Worm (Caenorhabditis elegans) whole organism, late embryonic: ENCODE results near the gene smg-8.

Experiments
- C08G9.2 ChIP-seq: sonication (generic microtip); optimal IDR thresholded peaks from 2 replicates; lab custom pipeline; 2016; ENCODE audit warnings: mild to moderate bottlenecking, missing genetic modification characterization, moderate library complexity, missing compliant biosample characterization
- C38D4.7 ChIP-seq: fragments of 200-800 bp; sonication (Bioruptor generic); optimal IDR thresholded peaks from 2 replicates; lab custom pipeline; 2018; ENCODE audit warnings: mild to moderate bottlenecking, missing genetic modification characterization, moderate library complexity, missing compliant biosample characterization
- F13H6.1 ChIP-seq: sonication (generic microtip); optimal IDR thresholded peaks from 2 replicates; lab custom pipeline; 2016; ENCODE audit warnings: missing genetic modification characterization, missing compliant biosample characterization
- K02D7.2 ChIP-seq: sonication (generic microtip); optimal IDR thresholded peaks from 2 replicates; lab custom pipeline; 2017; ENCODE audit warnings: mild to moderate bottlenecking, missing genetic modification characterization, missing compliant biosample characterization
- T23F11.4 ChIP-seq: fragments of 200-800 bp; sonication (Bioruptor generic); optimal IDR thresholded peaks from 2 replicates; lab custom pipeline; 2018; ENCODE audit warnings: mild to moderate bottlenecking, missing genetic modification characterization, missing compliant biosample characterization
- ahr-1 ChIP-seq: sonication (generic microtip); optimal IDR thresholded peaks from 2 replicates; lab custom pipeline; 2016; ENCODE audit warnings: missing genetic modification characterization, missing compliant biosample characterization
- ceh-2 ChIP-seq: sonication (generic microtip); optimal IDR thresholded peaks from 2 replicates; lab custom pipeline; 2016; ENCODE audit warnings: missing genotype, missing genetic modification characterization, missing compliant biosample characterization
- ceh-22 ChIP-seq: sonication (generic microtip); optimal IDR thresholded peaks from 2 replicates; lab custom pipeline; 2017; ENCODE audit warnings: missing biosample characterization, missing genetic modification characterization
- ceh-31 ChIP-seq: sonication (generic microtip); optimal IDR thresholded peaks from 2 replicates; lab custom pipeline; 2016; ENCODE audit warnings: missing genetic modification characterization, missing compliant biosample characterization
- ceh-34 ChIP-seq: sonication (generic microtip); optimal IDR thresholded peaks from 2 replicates; lab custom pipeline; 2016; ENCODE audit warnings: mild to moderate bottlenecking, missing genetic modification characterization, missing compliant biosample characterization
- ceh-45 ChIP-seq: fragments of 200-800 bp; sonication (Bioruptor generic); IDR thresholded peaks from 2 replicates; pipeline ENCODE4 v1.3.6; 2022; ENCODE audit warnings: missing genetic modification reagents, missing genetic modification characterization, missing compliant biosample characterization
- ceh-9 ChIP-seq: sonication (generic microtip); optimal IDR thresholded peaks from 2 replicates; lab custom pipeline; 2016; ENCODE audit warnings: mild to moderate bottlenecking, missing genetic modification characterization, inconsistent platforms, missing compliant biosample characterization
- che-1 ChIP-seq: sonication (generic microtip); optimal IDR thresholded peaks from 2 replicates; lab custom pipeline; 2016; ENCODE audit warnings: mild to moderate bottlenecking, missing genetic modification characterization, missing compliant biosample characterization
- dmd-4 ChIP-seq: sonication (generic microtip); optimal IDR thresholded peaks from 2 replicates; lab custom pipeline; 2016; ENCODE audit warnings: borderline replicate concordance, missing genetic modification characterization, missing compliant biosample characterization
- dve-1 ChIP-seq: sonication (generic microtip); optimal IDR thresholded peaks from 2 replicates; lab custom pipeline; 2017; ENCODE audit warnings: antibody characterized with exemption, mild to moderate bottlenecking, missing genetic modification characterization, missing compliant biosample characterization
- elt-4 ChIP-seq: sonication (generic microtip); optimal IDR thresholded peaks from 2 replicates; lab custom pipeline; 2016; ENCODE audit warnings: missing genetic modification characterization, missing compliant biosample characterization
- ets-4 ChIP-seq: sonication (generic microtip); optimal IDR thresholded peaks from 2 replicates; lab custom pipeline; 2016; ENCODE audit warnings: missing genetic modification characterization, missing compliant biosample characterization
- eyg-1 ChIP-seq: sonication (generic microtip); optimal IDR thresholded peaks from 2 replicates; lab custom pipeline; 2016; ENCODE audit warnings: missing genotype, missing genetic modification characterization, missing compliant biosample characterization
- fax-1 ChIP-seq: sonication (generic microtip); optimal IDR thresholded peaks from 2 replicates; lab custom pipeline; 2016; ENCODE audit warnings: missing genotype, missing genetic modification characterization, missing compliant biosample characterization
- fkh-6 ChIP-seq: sonication (generic microtip); optimal IDR thresholded peaks from 2 replicates; lab custom pipeline; 2016; ENCODE audit warnings: missing genetic modification characterization, missing compliant biosample characterization
- gmeb-2 ChIP-seq: sonication (generic microtip); optimal IDR thresholded peaks from 2 replicates; lab custom pipeline; 2016; ENCODE audit warnings: missing genetic modification characterization, inconsistent platforms, missing compliant biosample characterization
- hlh-13 ChIP-seq: fragments of 200-800 bp; sonication (Bioruptor generic); optimal IDR thresholded peaks from 2 replicates; lab custom pipeline; 2018; ENCODE audit warnings: mild to moderate bottlenecking, missing genetic modification characterization, missing compliant biosample characterization
- hlh-15 ChIP-seq: sonication (generic microtip); optimal IDR thresholded peaks from 2 replicates; lab custom pipeline; 2016; ENCODE audit warnings: missing genetic modification characterization, missing compliant biosample characterization
- hlh-30 ChIP-seq: sonication (generic microtip); optimal IDR thresholded peaks from 2 replicates; lab custom pipeline; 2017; ENCODE audit warnings: antibody characterized with exemption, missing genetic modification characterization, missing compliant biosample characterization; ENCODE audit not compliant: insufficient read depth
- lim-6 ChIP-seq: sonication (generic microtip); optimal IDR thresholded peaks from 2 replicates; lab custom pipeline; 2016; ENCODE audit warnings: missing genetic modification characterization, missing compliant biosample characterization
- mec-3 ChIP-seq: sonication (generic microtip); optimal IDR thresholded peaks from 2 replicates; lab custom pipeline; 2016; ENCODE audit warnings: borderline replicate concordance, missing genetic modification characterization, missing compliant biosample characterization
- nfya-1 ChIP-seq: sonication (generic microtip); optimal IDR thresholded peaks from 2 replicates; lab custom pipeline; 2017; ENCODE audit warnings: missing genetic modification characterization, mild to moderate bottlenecking, missing compliant biosample characterization, antibody characterized with exemption, moderate library complexity
- nhr-232 ChIP-seq: sonication (generic microtip); optimal IDR thresholded peaks from 2 replicates; lab custom pipeline; 2016; ENCODE audit warnings: missing genetic modification characterization, missing compliant biosample characterization
- npax-4 ChIP-seq: sonication (generic microtip); optimal IDR thresholded peaks from 2 replicates; lab custom pipeline; 2016; ENCODE audit warnings: missing genetic modification characterization, missing compliant biosample characterization
- odd-2 ChIP-seq: sonication (generic microtip); optimal IDR thresholded peaks from 2 replicates; lab custom pipeline; 2017; ENCODE audit warnings: antibody characterized with exemption, mild to moderate bottlenecking, missing genetic modification characterization, missing compliant biosample characterization
- pag-3 ChIP-seq: sonication (generic microtip); optimal IDR thresholded peaks from 2 replicates; lab custom pipeline; 2016; ENCODE audit warnings: missing compliant biosample characterization, missing genetic modification characterization, borderline replicate concordance
- pha-2 ChIP-seq: sonication (generic microtip); optimal IDR thresholded peaks from 2 replicates; lab custom pipeline; 2017; ENCODE audit warnings: mild to moderate bottlenecking, missing genetic modification characterization, missing compliant biosample characterization
- pha-4 ChIP-seq: fragments of 150-350 bp; optimal IDR thresholded peaks from 2 replicates; lab custom pipeline; 2018; ENCODE audit warnings: missing biosample characterization, missing genetic modification reagents, missing genetic modification characterization
- pros-1 ChIP-seq: fragments of 150-350 bp; optimal IDR thresholded peaks from 2 replicates; lab custom pipeline; 2014; ENCODE audit warnings: missing biosample characterization, missing genetic modification reagents, missing genetic modification characterization
- ref-2 ChIP-seq: sonication (generic microtip); optimal IDR thresholded peaks from 2 replicates; lab custom pipeline; 2016; ENCODE audit warnings: missing genetic modification characterization, missing compliant biosample characterization
- rnt-1 ChIP-seq: sonication (generic microtip); optimal IDR thresholded peaks from 2 replicates; lab custom pipeline; 2016; ENCODE audit warnings: missing genetic modification characterization, missing compliant biosample characterization
- sox-2 ChIP-seq: fragments of 200-800 bp; sonication (Bioruptor generic); IDR thresholded peaks from 2 replicates; pipeline ENCODE4 v1.3.6; 2022; ENCODE audit warnings: missing genetic modification reagents, missing genetic modification characterization, missing compliant biosample characterization
- sox-4 ChIP-seq: sonication (generic microtip); optimal IDR thresholded peaks from 2 replicates; lab custom pipeline; 2017; ENCODE audit warnings: mild to moderate bottlenecking, missing genetic modification characterization, inconsistent platforms, missing compliant biosample characterization
- syd-9 ChIP-seq: sonication (generic microtip); optimal IDR thresholded peaks from 2 replicates; lab custom pipeline; 2016; ENCODE audit warnings: mild to moderate bottlenecking, missing genetic modification characterization, moderate library complexity, missing compliant biosample characterization
- tbx-7 ChIP-seq: sonication (generic microtip); optimal IDR thresholded peaks from 2 replicates; lab custom pipeline; 2016; ENCODE audit warnings: missing genotype, missing genetic modification characterization, missing compliant biosample characterization
- ttx-3 ChIP-seq: sonication (generic microtip); optimal IDR thresholded peaks from 2 replicates; lab custom pipeline; 2016; ENCODE audit warnings: missing genetic modification reagents, missing genetic modification characterization, missing compliant biosample characterization
- unc-3 ChIP-seq, 2 experiments: fragments of 200-800 bp in 1 of 2; sonication (Bioruptor generic) in 1 of 2; sonication (generic microtip) in 1 of 2; conservative IDR thresholded peaks in 1 of 2; optimal IDR thresholded peaks in 1 of 2; 2 replicates each; pipeline versions ENCODE4 v1.3.6 to Lab custom; 2016 to 2022; ENCODE audit warnings: missing compliant biosample characterization in 2 of 2, missing genetic modification characterization in 2 of 2, missing genetic modification reagents in 1 of 2
- zip-5 ChIP-seq: sonication (generic microtip); optimal IDR thresholded peaks from 2 replicates; lab custom pipeline; 2016; ENCODE audit warnings: missing genetic modification characterization, missing compliant biosample characterization
- ztf-16 ChIP-seq: sonication (generic microtip); optimal IDR thresholded peaks from 2 replicates; lab custom pipeline; 2017; ENCODE audit warnings: missing genetic modification characterization, missing compliant biosample characterization

The smg-8 gene

ce11 chrII:14399595-14399994 lies 41.6 kb upstream of the smg-8 start (continued):
- no peak for TF ChIP-seq fkh-6 (tag; lab: Kevin White, UChicago)
- TF ChIP-seq T23F11.4 = no peak
- TF ChIP-seq hlh-30 = peak; percentile 97
- no peak for TF ChIP-seq gmeb-2 (tag; lab: Kevin White, UChicago)
- peak; percentile 71 for TF ChIP-seq ceh-31 (tag; lab: Kevin White, UChicago)
- peak; percentile 52 for TF ChIP-seq ceh-34 (tag; lab: Kevin White, UChicago)
- TF ChIP-seq nfya-1 (tag; lab: Kevin White, UChicago) = peak; percentile 78
- TF ChIP-seq rnt-1 (tag; lab: Kevin White, UChicago) = peak; percentile 11
- TF ChIP-seq sox-4 = no peak
- TF ChIP-seq hlh-13 = no peak
- TF ChIP-seq pros-1 (tag; lab: Kevin White, UChicago) = no peak
- TF ChIP-seq ahr-1 (tag; lab: Kevin White, UChicago) = no peak
- TF ChIP-seq fax-1 = no peak
- TF ChIP-seq ceh-45 (GFP tag; lab: Robert Waterston, UW) = no peak
- no peak for TF ChIP-seq npax-4 (tag; lab: Kevin White, UChicago)
- no peak for TF ChIP-seq eyg-1
- no peak; the same call in 1 of the 2 replicates for TF ChIP-seq sox-2 (GFP tag; lab: Robert Waterston, UW)
- TF ChIP-seq lim-6 (tag; lab: Kevin White, UChicago) = no peak
- no peak for TF ChIP-seq C08G9.2 (tag; lab: Kevin White, UChicago)
- no peak for TF ChIP-seq F13H6.1 (tag; lab: Kevin White, UChicago)
- no peak for TF ChIP-seq odd-2 (tag; lab: Kevin White, UChicago)
- TF ChIP-seq ceh-22 = no peak
- no peak for TF ChIP-seq syd-9 (tag; lab: Kevin White, UChicago)
- peak; percentile 2 for TF ChIP-seq pha-2 (tag; lab: Kevin White, UChicago)
- no peak for TF ChIP-seq nhr-232
- no peak for TF ChIP-seq ceh-9 (tag; lab: Kevin White, UChicago)
- TF ChIP-seq mec-3 = no peak
- no peak for TF ChIP-seq K02D7.2 (tag; lab: Kevin White, UChicago)
- TF ChIP-seq C38D4.7 (GFP tag; lab: Kevin White, UChicago) = no peak
- TF ChIP-seq hlh-15 (tag; lab: Kevin White, UChicago) = no peak
- TF ChIP-seq elt-4 = no peak
- no peak for TF ChIP-seq che-1
- no peak for TF ChIP-seq zip-5
- TF ChIP-seq tbx-7 = no peak
- TF ChIP-seq ets-4 (tag; lab: Kevin White, UChicago) = no peak
- TF ChIP-seq pha-4 (tag; lab: Kevin White, UChicago) = no peak
- no peak for TF ChIP-seq ztf-16
- no peak for TF ChIP-seq dmd-4
- peak; percentile 45 for TF ChIP-seq ceh-2 (tag; lab: Kevin White, UChicago)
- no peak for TF ChIP-seq pag-3
- TF ChIP-seq unc-3 (GFP tag; conservative IDR thresholded peaks at IDR 0.05; lab: Robert Waterston, UW) = no peak
- TF ChIP-seq unc-3 (tag; optimal IDR thresholded peaks at IDR 0.05; lab: Kevin White, UChicago) = no peak

DNA sequence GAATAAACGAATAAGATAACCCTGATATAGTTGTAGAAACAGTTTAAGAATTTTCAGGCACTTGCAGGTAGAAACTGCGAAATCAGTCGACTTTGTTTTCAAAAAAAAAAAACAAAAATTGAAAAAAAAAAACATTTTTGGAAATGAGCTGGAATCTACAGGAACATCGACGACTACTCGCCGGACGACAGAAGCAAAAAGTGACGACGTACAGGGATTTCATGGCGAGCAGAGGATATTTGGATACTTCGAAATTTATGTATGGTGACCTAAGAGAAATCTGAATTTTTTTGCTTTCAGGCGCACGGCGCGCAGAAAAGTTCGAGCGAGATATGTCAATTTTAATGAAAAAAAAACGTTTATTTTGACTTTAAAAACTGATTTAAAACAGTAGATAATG lies 40.1 kb upstream of the smg-8 start:
- TF ChIP-seq dve-1 (tag; lab: Kevin White, UChicago) (no peak), sox-4 (no peak), C08G9.2 (tag; lab: Kevin White, UChicago) (no peak), ref-2 (no peak), sox-2 (GFP tag; lab: Robert Waterston, UW) (no peak), ets-4 (tag; lab: Kevin White, UChicago) (no peak), ttx-3 (tag; lab: Kevin White, UChicago) (no peak)
